Comparison of ENCODE assay signal across 8 worm cellular contexts in the genomic region with DNA sequence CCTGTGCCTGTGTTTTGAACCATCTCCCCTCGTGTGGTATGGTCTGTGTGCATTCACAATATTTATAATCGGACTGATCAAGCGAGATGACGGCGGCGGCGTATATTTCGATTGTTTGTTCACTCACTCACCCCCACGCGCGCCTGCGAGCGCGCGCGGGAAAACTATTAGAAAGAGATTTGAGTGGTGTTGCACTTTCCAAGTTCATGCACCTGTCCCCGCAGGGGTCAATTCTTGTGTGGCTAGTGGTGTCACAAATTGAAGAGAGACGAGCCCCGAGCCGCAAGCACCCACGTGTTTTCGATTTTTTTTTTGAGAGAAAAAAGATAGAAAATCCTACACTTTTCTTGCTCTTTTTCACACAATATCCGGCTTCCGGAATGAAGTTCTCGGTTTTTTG.
A peak's percentile ranks its signal among the peaks of the same experiment; 100 is the strongest.
TF ChIP-seq lines count a peak whose summit lies in the region.

No protein-coding gene starts in this region.

TF ChIP-seq in whole organism, L1 larva, 84 proteins besides CTCF, POLR2A, EP300 and RAD21 (continues in another document):
- TF ChIP-seq lin-14 (GFP tag; optimal IDR thresholded peaks at IDR 0.05; lab: Kevin White, UChicago) (peak; percentile 76), nhr-71 (tag; optimal IDR thresholded peaks at IDR 0.05; lab: Kevin White, UChicago) (peak; percentile 52), zag-1 (tag; optimal IDR thresholded peaks at IDR 0.05; lab: Kevin White, UChicago) (no peak), skn-1 (tag; optimal IDR thresholded peaks at IDR 0.05; lab: Kevin White, UChicago) (peak; percentile 41), lin-39 (tag; optimal IDR thresholded peaks at IDR 0.05; lab: Kevin White, UChicago) (peak; percentile 11), pag-3 (tag; optimal IDR thresholded peaks at IDR 0.05; lab: Kevin White, UChicago; ENCODE audit: borderline replicate concordance, insufficient read depth) (no peak), mdl-1 (tag; optimal IDR thresholded peaks at IDR 0.05; lab: Kevin White, UChicago) (peak in 1 of 2 experiments; percentile 61), rnt-1 (tag; optimal IDR thresholded peaks at IDR 0.05; lab: Kevin White, UChicago) (peak; percentile 27), unc-130 (tag; optimal IDR thresholded peaks at IDR 0.05; lab: Kevin White, UChicago) (peak; percentile 12), nhr-77 (tag; optimal IDR thresholded peaks at IDR 0.05; lab: Kevin White, UChicago) (no peak)

TF ChIP-seq in whole organism, L2 larva, 48 proteins besides CTCF, POLR2A, EP300 and RAD21 (continues in another document):
- peak; percentile 37 for TF ChIP-seq nhr-129 (tag; optimal IDR thresholded peaks at IDR 0.05; lab: Kevin White, UChicago)
- TF ChIP-seq F13H6.1 (tag; optimal IDR thresholded peaks at IDR 0.05; lab: Kevin White, UChicago), result peak; percentile 75
- no peak for TF ChIP-seq ztf-4 (tag; optimal IDR thresholded peaks at IDR 0.05; lab: Kevin White, UChicago)
- TF ChIP-seq fos-1 (tag; optimal IDR thresholded peaks at IDR 0.05; lab: Kevin White, UChicago), result no peak
- peak; percentile 17 to 24 for TF ChIP-seq mdl-1 (tag; optimal IDR thresholded peaks at IDR 0.05; lab: Kevin White, UChicago)
- TF ChIP-seq ceh-16 (tag; optimal IDR thresholded peaks at IDR 0.05; lab: Kevin White, UChicago), result no peak
- no peak for TF ChIP-seq nhr-10 (tag; optimal IDR thresholded peaks at IDR 0.05; lab: Kevin White, UChicago)
- no peak for TF ChIP-seq unc-62 (GFP tag; optimal IDR thresholded peaks at IDR 0.05; lab: Kevin White, UChicago)
- TF ChIP-seq nhr-11 (tag; optimal IDR thresholded peaks at IDR 0.05; lab: Kevin White, UChicago), result no peak
- no peak for TF ChIP-seq nhr-77 (tag; optimal IDR thresholded peaks at IDR 0.05; lab: Kevin White, UChicago)
- TF ChIP-seq C34F6.9 (tag; optimal IDR thresholded peaks at IDR 0.05; lab: Kevin White, UChicago), result peak; percentile 14

TF ChIP-seq in whole organism, L3 larva, 47 proteins besides CTCF, POLR2A, EP300 and RAD21 (continues in another document):
- TF ChIP-seq lin-39 (tag; optimal IDR thresholded peaks at IDR 0.05; lab: Kevin White, UChicago) (peak; percentile 82), ZK546.5 (tag; optimal IDR thresholded peaks at IDR 0.05; lab: Kevin White, UChicago) (no peak), eor-1 (tag; optimal IDR thresholded peaks at IDR 0.05; lab: Kevin White, UChicago) (no peak), ama-1 (optimal IDR thresholded peaks at IDR 0.05; lab: Kevin White, UChicago) (no peak), nhr-28 (tag; optimal IDR thresholded peaks at IDR 0.05; lab: Kevin White, UChicago) (no peak), fkh-10 (GFP tag; optimal IDR thresholded peaks at IDR 0.05; lab: Kevin White, UChicago) (no peak), nhr-11 (tag; optimal IDR thresholded peaks at IDR 0.05; lab: Kevin White, UChicago) (no peak), snpc-4 (tag; optimal IDR thresholded peaks at IDR 0.05; lab: Kevin White, UChicago) (no peak), nfya-1 (tag; optimal IDR thresholded peaks at IDR 0.05; lab: Kevin White, UChicago; ENCODE audit: insufficient read depth) (peak; percentile 36), ceh-16 (tag; optimal IDR thresholded peaks at IDR 0.05; lab: Kevin White, UChicago) (no peak), fkh-2 (tag; optimal IDR thresholded peaks at IDR 0.05; lab: Kevin White, UChicago) (no peak), daf-12 (tag; optimal IDR thresholded peaks at IDR 0.05; lab: Kevin White, UChicago) (no peak)

TF ChIP-seq in whole organism, L4 larva, 104 proteins besides CTCF, POLR2A, EP300 and RAD21 (continues in another document):
- TF ChIP-seq unc-62 (GFP tag; optimal IDR thresholded peaks at IDR 0.05 in 1 of 2; lab: Kevin White, UChicago) (peak in 1 of 2 experiments; percentile 31), unc-62 (tag; optimal IDR thresholded peaks at IDR 0.05; lab: Kevin White, UChicago) (no peak), hlh-11 (tag; optimal IDR thresholded peaks at IDR 0.05; lab: Kevin White, UChicago) (peak; percentile 48), daf-12 (tag; optimal IDR thresholded peaks at IDR 0.05; lab: Kevin White, UChicago) (no peak), egl-43 (GFP tag; IDR thresholded peaks at IDR 0.05; lab: Robert Waterston, UW) (no peak), mxl-3 (GFP tag; optimal IDR thresholded peaks at IDR 0.05; lab: Kevin White, UChicago) (peak; percentile 14), set-16 (GFP tag; IDR thresholded peaks at IDR 0.05; lab: Robert Waterston, UW) (peak; percentile 40), hmg-1.1 (GFP tag; IDR thresholded peaks at IDR 0.05; lab: Robert Waterston, UW) (peak; percentile 38), nhr-11 (tag; optimal IDR thresholded peaks at IDR 0.05; lab: Kevin White, UChicago) (no peak), D1046.2 (GFP tag; IDR thresholded peaks at IDR 0.05; lab: Robert Waterston, UW) (0 out of 2 replicates have a peak, but pooled peaks have one; percentile 25), dmd-6 (GFP tag; IDR thresholded peaks at IDR 0.05; lab: Robert Waterston, UW) (0 out of 2 replicates have a peak, but pooled peaks have one; percentile 7)

TF ChIP-seq in whole organism, early embryonic, 17 proteins besides CTCF, POLR2A, EP300 and RAD21:
- no peak for TF ChIP-seq ets-7 (tag; optimal IDR thresholded peaks at IDR 0.05; lab: Kevin White, UChicago)
- peak; percentile 54 for TF ChIP-seq hmg-4 (GFP tag; optimal IDR thresholded peaks at IDR 0.05; lab: Kevin White, UChicago)
- TF ChIP-seq pes-1 (GFP tag; IDR thresholded peaks at IDR 0.05; lab: Robert Waterston, UW), result peak; percentile 30; the same call in 1 of the 2 replicates

TF ChIP-seq in whole organism, late embryonic, 69 proteins besides CTCF, POLR2A, EP300 and RAD21:
- no peak for TF ChIP-seq ceh-14 (tag; optimal IDR thresholded peaks at IDR 0.05; lab: Kevin White, UChicago)
- no peak for TF ChIP-seq nfya-1 (tag; optimal IDR thresholded peaks at IDR 0.05; lab: Kevin White, UChicago)
- no peak for TF ChIP-seq lim-6 (tag; optimal IDR thresholded peaks at IDR 0.05; lab: Kevin White, UChicago)
- TF ChIP-seq fkh-10 (GFP tag; optimal IDR thresholded peaks at IDR 0.05; lab: Kevin White, UChicago), result no peak
- TF ChIP-seq hlh-30 (tag; optimal IDR thresholded peaks at IDR 0.05; lab: Kevin White, UChicago; ENCODE audit: insufficient read depth), result no peak
- no peak for TF ChIP-seq sox-2 (GFP tag; IDR thresholded peaks at IDR 0.05; lab: Robert Waterston, UW)
- TF ChIP-seq ceh-9 (tag; optimal IDR thresholded peaks at IDR 0.05; lab: Kevin White, UChicago), result no peak
- TF ChIP-seq unc-55 (GFP tag; optimal IDR thresholded peaks at IDR 0.05; lab: Kevin White, UChicago), result no peak
- TF ChIP-seq K02D7.2 (tag; optimal IDR thresholded peaks at IDR 0.05; lab: Kevin White, UChicago), result no peak
- TF ChIP-seq pha-2 (tag; optimal IDR thresholded peaks at IDR 0.05; lab: Kevin White, UChicago), result peak; percentile 47
- peak; percentile 9 for TF ChIP-seq ceh-2 (tag; optimal IDR thresholded peaks at IDR 0.05; lab: Kevin White, UChicago)
- no peak for TF ChIP-seq F13H6.1 (tag; optimal IDR thresholded peaks at IDR 0.05; lab: Kevin White, UChicago)
- no peak for TF ChIP-seq hlh-15 (tag; optimal IDR thresholded peaks at IDR 0.05; lab: Kevin White, UChicago)

TF ChIP-seq in whole organism, mixed stage, embryonic, 35 proteins besides CTCF, POLR2A, EP300 and RAD21:
- TF ChIP-seq M03D4.4 (tag; optimal IDR thresholded peaks at IDR 0.05; lab: Kevin White, UChicago), result peak; percentile 12
- no peak for TF ChIP-seq lsy-2 (tag; optimal IDR thresholded peaks at IDR 0.05; lab: Kevin White, UChicago)
- TF ChIP-seq mls-2 (tag; optimal IDR thresholded peaks at IDR 0.05; lab: Kevin White, UChicago), result peak; percentile 1
- peak; percentile 53 for TF ChIP-seq pha-4 (tag; optimal IDR thresholded peaks at IDR 0.05; lab: Kevin White, UChicago)

TF ChIP-seq in whole organism, young adult, 124 proteins besides CTCF, POLR2A, EP300 and RAD21:
- peak; percentile 85 for TF ChIP-seq zfh-2 (GFP tag; conservative IDR thresholded peaks at IDR 0.05; lab: Robert Waterston, UW)
- TF ChIP-seq hsf-1 (GFP tag; IDR thresholded peaks at IDR 0.05; lab: Robert Waterston, UW), result 0 out of 2 replicates have a peak, but pooled peaks have one; percentile 19
- no peak for TF ChIP-seq madf-10 (tag; optimal IDR thresholded peaks at IDR 0.05; lab: Kevin White, UChicago)
